Fruit fly (Drosophila melanogaster): ENCODE measurements around the gene CG13998.

- TF ChIP-seq esg (GFP tag; conservative IDR thresholded peaks at IDR 0.05) (no peak), en (GFP tag; optimal IDR thresholded peaks at IDR 0.05) (no peak), peb (GFP tag; IDR thresholded peaks at IDR 0.05) (no peak), chm (GFP tag; IDR thresholded peaks at IDR 0.05) (no peak), CG8478 (optimal IDR thresholded peaks at IDR 0.05) (no peak), CG1603 (tag; optimal IDR thresholded peaks at IDR 0.05) (no peak), CG7357 (GFP tag; IDR thresholded peaks at IDR 0.05) (no peak), grn (GFP tag; optimal IDR thresholded peaks at IDR 0.05) (no peak), gcm2 (GFP tag; optimal IDR thresholded peaks at IDR 0.05) (no peak), Vsx1 (GFP tag; optimal IDR thresholded peaks at IDR 0.05) (no peak), onecut (GFP tag; IDR thresholded peaks at IDR 0.05) (no peak), lola (GFP tag; optimal IDR thresholded peaks at IDR 0.05) (no peak), psq (GFP tag; optimal IDR thresholded peaks at IDR 0.05) (no peak)
Observed at dm6 chr2L:5964851-5965250, 8.2 kb upstream of the CG13998 start, which contains the start of gene psd.

All from whole organism, embryonic.